Fruit fly (Drosophila melanogaster) whole organism, embryonic: Measurements from ENCODE around the gene Vha16-5.
A peak's percentile ranks its signal among the peaks of the same experiment; 100 is the strongest.

Experiments
- Antp ChIP-seq: fragments of 200-800 bp; sonication (Bioruptor generic); optimal IDR thresholded peaks from 3 replicates; lab custom pipeline; 2016; ENCODE audit warnings: missing biosample characterization, missing genetic modification characterization
- C15 ChIP-seq: fragments of 200-800 bp; sonication (Bioruptor generic); IDR thresholded peaks from 3 replicates; pipeline ENCODE4 v1.3.6; 2022; ENCODE audit warnings: missing biosample characterization, missing genetic modification characterization
- CG10321 ChIP-seq: fragments of 200-800 bp; sonication (Bioruptor generic); IDR thresholded peaks from 2 replicates; pipeline ENCODE4 v1.3.6; 2022; ENCODE audit warnings: missing biosample characterization, missing genetic modification characterization
- CG11085 ChIP-seq: fragments of 200-800 bp; sonication (Bioruptor generic); IDR thresholded peaks from 2 replicates; pipeline ENCODE4 v1.3.6; 2022; ENCODE audit warnings: missing biosample characterization, missing genetic modification characterization
- CG12219 ChIP-seq: fragments of 200-800 bp; sonication (Bioruptor generic); optimal IDR thresholded peaks from 3 replicates; lab custom pipeline; 2018; ENCODE audit warnings: missing biosample characterization, mild to moderate bottlenecking, missing genetic modification characterization
- CG13123 ChIP-seq: fragments of 200-800 bp; sonication (Bioruptor generic); optimal IDR thresholded peaks from 2 replicates; lab custom pipeline; 2016; ENCODE audit warnings: missing biosample characterization, missing genetic modification characterization
- CG43689 ChIP-seq: fragments of 200-800 bp; sonication (Bioruptor generic); IDR thresholded peaks from 2 replicates; pipeline ENCODE4 v1.3.6; 2022; ENCODE audit warnings: missing biosample characterization, missing genetic modification characterization
- CG4404 ChIP-seq: fragments of 200-800 bp; sonication (Bioruptor generic); IDR thresholded peaks from 2 replicates; pipeline ENCODE4 v1.3.6; 2022; ENCODE audit warnings: missing biosample characterization, missing genetic modification characterization
- CG5245 ChIP-seq: fragments of 200-800 bp; sonication (Bioruptor generic); optimal IDR thresholded peaks from 3 replicates; lab custom pipeline; 2016; ENCODE audit warnings: missing biosample characterization, missing genetic modification characterization
- CG6254 ChIP-seq: fragments of 200-800 bp; sonication (Bioruptor generic); optimal IDR thresholded peaks from 3 replicates; lab custom pipeline; 2017; ENCODE audit warnings: mild to moderate bottlenecking, missing biosample characterization, missing genetic modification reagents, missing genetic modification characterization
- CG6272 ChIP-seq: fragments of 200-800 bp; sonication (Bioruptor generic); IDR thresholded peaks from 2 replicates; pipeline ENCODE4 v1.3.6; 2022; ENCODE audit warnings: missing biosample characterization, missing genetic modification characterization
- CG6654 ChIP-seq: fragments of 200-800 bp; sonication (Bioruptor generic); optimal IDR thresholded peaks from 2 replicates; lab custom pipeline; 2017; ENCODE audit warnings: missing biosample characterization, mild to moderate bottlenecking, missing genetic modification characterization
- CG7372 ChIP-seq: fragments of 200-800 bp; sonication (Bioruptor generic); IDR thresholded peaks from 2 replicates; pipeline ENCODE4 v1.3.6; 2022; ENCODE audit warnings: missing biosample characterization, missing genetic modification characterization
- CG7839 ChIP-seq: fragments of 200-800 bp; sonication (Bioruptor generic); optimal IDR thresholded peaks from 3 replicates; lab custom pipeline; 2018; ENCODE audit warnings: missing biosample characterization, mild to moderate bottlenecking, missing genetic modification characterization, moderate library complexity
- CG7928 ChIP-seq: fragments of 200-800 bp; sonication (Bioruptor generic); optimal IDR thresholded peaks from 2 replicates; lab custom pipeline; 2017; ENCODE audit warnings: missing biosample characterization, mild to moderate bottlenecking, missing genetic modification characterization
- CG8924 ChIP-seq: fragments of 200-800 bp; optimal IDR thresholded peaks from 3 replicates; lab custom pipeline; 2019; ENCODE audit warnings: missing biosample characterization, mild to moderate bottlenecking, missing genetic modification characterization, moderate library complexity
- CoRest ChIP-seq: fragments of 200-800 bp; sonication (Bioruptor generic); optimal IDR thresholded peaks from 3 replicates; lab custom pipeline; 2018; ENCODE audit warnings: missing biosample characterization, mild to moderate bottlenecking, missing genetic modification characterization, moderate library complexity
- CrebB ChIP-seq: fragments of 200-800 bp; sonication (Bioruptor generic); optimal IDR thresholded peaks from 3 replicates; lab custom pipeline; 2018; ENCODE audit warnings: missing biosample characterization, mild to moderate bottlenecking, missing genetic modification characterization
- Dek ChIP-seq: fragments of 200-800 bp; sonication (Bioruptor generic); optimal IDR thresholded peaks from 3 replicates; lab custom pipeline; 2019; ENCODE audit warnings: missing biosample characterization, mild to moderate bottlenecking, missing genetic modification characterization, moderate library complexity
- Elba2 ChIP-seq: fragments of 200-800 bp; sonication (Bioruptor generic); optimal IDR thresholded peaks from 3 replicates; lab custom pipeline; 2016; ENCODE audit warnings: missing biosample characterization, missing genetic modification characterization
- Hmx ChIP-seq: fragments of 200-800 bp; sonication (Bioruptor generic); optimal IDR thresholded peaks from 2 replicates; lab custom pipeline; 2016; ENCODE audit warnings: missing biosample characterization, missing genetic modification characterization
- Mad ChIP-seq: fragments of 200-800 bp; sonication (Bioruptor generic); optimal IDR thresholded peaks from 2 replicates; lab custom pipeline; 2016; ENCODE audit warnings: missing biosample characterization, missing genetic modification characterization
- NFAT ChIP-seq: fragments of 200-800 bp; sonication (Bioruptor generic); IDR thresholded peaks from 2 replicates; pipeline ENCODE4 v1.3.6; 2022; ENCODE audit warnings: missing biosample characterization, missing genetic modification characterization
- Nf-YB ChIP-seq: fragments of 200-800 bp; sonication (Bioruptor generic); optimal IDR thresholded peaks from 3 replicates; lab custom pipeline; 2019; ENCODE audit warnings: missing biosample characterization, mild to moderate bottlenecking, missing genetic modification characterization, moderate library complexity
- NfI ChIP-seq: fragments of 200-800 bp; sonication (Bioruptor generic); optimal IDR thresholded peaks from 3 replicates; lab custom pipeline; 2018; ENCODE audit warnings: missing biosample characterization, mild to moderate bottlenecking, missing genetic modification characterization, moderate library complexity
- Sry-δ ChIP-seq: fragments of 200-800 bp; sonication (Bioruptor generic); optimal IDR thresholded peaks from 2 replicates; lab custom pipeline; 2016; ENCODE audit warnings: missing biosample characterization, missing genetic modification characterization
- YL-1 ChIP-seq: fragments of 200-800 bp; sonication (Bioruptor generic); optimal IDR thresholded peaks from 3 replicates; lab custom pipeline; 2017; ENCODE audit warnings: missing biosample characterization, mild to moderate bottlenecking, missing genetic modification characterization
- ab ChIP-seq: fragments of 200-800 bp; sonication (Bioruptor generic); optimal IDR thresholded peaks from 2 replicates; lab custom pipeline; 2016; ENCODE audit warnings: missing biosample characterization, missing genetic modification characterization
- ap ChIP-seq: fragments of 200-800 bp; sonication (Bioruptor generic); IDR thresholded peaks from 2 replicates; pipeline ENCODE4 v1.3.6; 2022; ENCODE audit warnings: missing biosample characterization, missing genetic modification characterization
- az2 ChIP-seq: fragments of 200-800 bp; sonication (Bioruptor generic); optimal IDR thresholded peaks from 3 replicates; lab custom pipeline; 2016; ENCODE audit warnings: missing biosample characterization, missing genetic modification characterization
- bbx ChIP-seq: fragments of 200-800 bp; sonication (Bioruptor generic); IDR thresholded peaks from 2 replicates; pipeline ENCODE4 v1.3.6; 2022; ENCODE audit warnings: missing biosample characterization, missing genetic modification characterization; ENCODE audit not compliant: partially characterized antibody
- br ChIP-seq: fragments of >200 bp; optimal IDR thresholded peaks from 2 replicates; lab custom pipeline; 2017
- caup ChIP-seq: fragments of 200-800 bp; sonication (Bioruptor generic); optimal IDR thresholded peaks from 3 replicates; lab custom pipeline; 2017; ENCODE audit warnings: missing biosample characterization, mild to moderate bottlenecking, missing genetic modification characterization, moderate library complexity; ENCODE audit not compliant: severe bottlenecking
- croc ChIP-seq: fragments of 200-800 bp; sonication (Bioruptor generic); conservative IDR thresholded peaks from 3 replicates; pipeline ENCODE4 v1.3.6; 2022; ENCODE audit warnings: missing biosample characterization, missing genetic modification characterization
- dimm ChIP-seq: fragments of 200-800 bp; sonication (Bioruptor generic); IDR thresholded peaks from 2 replicates; pipeline ENCODE4 v1.3.6; 2022; ENCODE audit warnings: missing biosample characterization, missing genetic modification characterization
- dysf ChIP-seq: fragments of 200-800 bp; sonication (Bioruptor generic); IDR thresholded peaks from 3 replicates; pipeline ENCODE4 v1.3.6; 2022; ENCODE audit warnings: missing biosample characterization, missing genetic modification characterization
- lab ChIP-seq: fragments of 200-800 bp; sonication (Bioruptor generic); optimal IDR thresholded peaks from 3 replicates; lab custom pipeline; 2017; ENCODE audit warnings: missing biosample characterization, missing genetic modification characterization, mild to moderate bottlenecking, moderate library complexity, missing genetic modification reagents
- mld ChIP-seq: fragments of 200-800 bp; sonication (Bioruptor generic); IDR thresholded peaks from 3 replicates; pipeline ENCODE4 v1.3.6; 2022; ENCODE audit warnings: missing biosample characterization, missing genetic modification characterization; ENCODE audit not compliant: partially characterized antibody
- odd ChIP-seq: fragments of 200-800 bp; sonication (Bioruptor generic); optimal IDR thresholded peaks from 2 replicates; lab custom pipeline; 2017; ENCODE audit warnings: missing biosample characterization, mild to moderate bottlenecking, missing genetic modification characterization
- onecut ChIP-seq: fragments of 200-800 bp; sonication (Bioruptor generic); IDR thresholded peaks from 2 replicates; pipeline ENCODE4 v1.3.6; 2022; ENCODE audit warnings: missing biosample characterization, missing genetic modification characterization
- pan ChIP-seq, 4 experiments: fragments of >200 bp in 3 of 4; fragments of 200-800 bp in 1 of 4; sonication (Bioruptor generic) in 1 of 4; optimal IDR thresholded peaks in 3 of 4; IDR thresholded peaks in 1 of 4; 2 replicates each; pipeline versions ENCODE4 v1.3.6 to Lab custom; 2017 to 2022; ENCODE audit warnings: missing biosample characterization in 2 of 4, missing genetic modification characterization in 2 of 4, mixed read lengths in 1 of 4
- pb ChIP-seq: fragments of 200-800 bp; sonication (Bioruptor generic); optimal IDR thresholded peaks from 3 replicates; lab custom pipeline; 2016; ENCODE audit warnings: missing biosample characterization, missing genetic modification characterization
- row ChIP-seq: fragments of 200-800 bp; sonication (Bioruptor generic); IDR thresholded peaks from 3 replicates; pipeline ENCODE4 v1.3.6; 2022; ENCODE audit warnings: missing biosample characterization, missing genetic modification characterization
- tll ChIP-seq, 2 experiments: fragments of 200-800 bp in 1 of 2; fragments of >200 bp in 1 of 2; sonication (Bioruptor generic) in 1 of 2; optimal IDR thresholded peaks; 2 replicates each; lab custom pipeline; 2017 to 2019; ENCODE audit warnings: missing biosample characterization in 2 of 2, missing genetic modification characterization in 2 of 2, mild to moderate bottlenecking in 1 of 2, moderate library complexity in 1 of 2
- tna ChIP-seq: fragments of 200-800 bp; sonication (Bioruptor generic); IDR thresholded peaks from 2 replicates; pipeline ENCODE4 v1.3.6; 2022; ENCODE audit warnings: missing biosample characterization, missing genetic modification characterization; ENCODE audit not compliant: partially characterized antibody
- vfl ChIP-seq: fragments of 200-800 bp; sonication (Bioruptor generic); optimal IDR thresholded peaks from 2 replicates; lab custom pipeline; 2016; ENCODE audit warnings: missing biosample characterization, missing genetic modification characterization
- vnd ChIP-seq: fragments of 200-800 bp; sonication (Bioruptor generic); IDR thresholded peaks from 3 replicates; pipeline ENCODE4 v1.3.6; 2022; ENCODE audit warnings: missing biosample characterization, missing genetic modification characterization; ENCODE audit not compliant: partially characterized antibody
- zfh1 ChIP-seq: fragments of 200-800 bp; sonication (Bioruptor generic); IDR thresholded peaks from 3 replicates; pipeline ENCODE4 v1.3.6; 2022; ENCODE audit warnings: missing biosample characterization, missing genetic modification characterization

The Vha16-5 gene

dm6 chr2L:10751879-10752620 lies 15.2 kb upstream of the Vha16-5 start (continued):
- TF ChIP-seq tna (GFP tag; lab: Robert Waterston, UW) (no peak), pb (GFP tag; lab: Kevin White, UChicago) (peak; percentile 72), onecut (peak; percentile 97), Hmx (no peak), ap (GFP tag; lab: Robert Waterston, UW) (peak; percentile 52; the same call in 1 of the 2 replicates), odd (GFP tag; lab: Kevin White, UChicago) (peak; percentile 90), Mad (GFP tag; lab: Kevin White, UChicago) (peak; percentile 78), CG6272 (no peak), CG5245 (GFP tag; lab: Kevin White, UChicago) (peak; percentile 84), NfI (GFP tag; lab: Kevin White, UChicago) (peak; percentile 55), Sry-δ (GFP tag; lab: Kevin White, UChicago) (peak; percentile 56), bbx (GFP tag; lab: Robert Waterston, UW) (no peak), CG10321 (GFP tag; lab: Robert Waterston, UW) (0 out of 2 replicates have a peak, but pooled peaks have one; percentile 57), CG11085 (GFP tag; lab: Robert Waterston, UW) (no peak), mld (GFP tag; lab: Robert Waterston, UW) (no peak), CG7372 (GFP tag; lab: Robert Waterston, UW) (peak; percentile 28; the same call in 1 of the 2 replicates), CG7928 (GFP tag; lab: Kevin White, UChicago) (peak; percentile 41), ab (GFP tag; lab: Kevin White, UChicago) (peak; percentile 18), YL-1 (GFP tag; lab: Kevin White, UChicago) (peak; percentile 95), dimm (GFP tag; lab: Robert Waterston, UW) (peak; percentile 47; the same call in 1 of the 2 replicates), C15 (GFP tag; lab: Robert Waterston, UW) (no peak), CG12219 (peak; percentile 79), vfl (GFP tag; lab: Kevin White, UChicago) (no peak), croc (GFP tag; lab: Robert Waterston, UW) (peak; percentile 71), vnd (GFP tag; lab: Robert Waterston, UW) (no peak), CG13123 (GFP tag; lab: Kevin White, UChicago) (peak; percentile 94), dysf (GFP tag; lab: Robert Waterston, UW) (peak; percentile 62; the same call in 2 of the 3 replicates), tll (GFP tag; optimal IDR thresholded peaks at IDR 0.05; lab: Kevin White, UChicago) (peak in 1 of 2 experiments; percentile 50), az2 (peak; percentile 49), CG8924 (tag; lab: Kevin White, UChicago) (peak; percentile 72), NFAT (GFP tag; lab: Robert Waterston, UW) (no peak), Dek (tag; lab: Kevin White, UChicago) (peak; percentile 48), row (peak; percentile 42; the same call in 1 of the 3 replicates), CoRest (tag; lab: Kevin White, UChicago) (peak; percentile 89), br (lab: Kevin White, UChicago) (no peak), CrebB (tag; lab: Kevin White, UChicago) (peak; percentile 87), Elba2 (no peak), zfh1 (GFP tag; lab: Robert Waterston, UW) (peak; percentile 95), caup (GFP tag; lab: Kevin White, UChicago) (peak; percentile 90), CG43689 (0 out of 2 replicates have a peak, but pooled peaks have one; percentile 36), CG4404 (GFP tag; lab: Robert Waterston, UW) (0 out of 2 replicates have a peak, but pooled peaks have one; percentile 33), pan (optimal IDR thresholded peaks at IDR 0.05; lab: Kevin White, UChicago) (no peak), pan (GFP tag; optimal IDR thresholded peaks at IDR 0.05 in 1 of 2, IDR thresholded peaks at IDR 0.05 in 1 of 2) (peak in 1 of 2 experiments; percentile 85), CG6654 (GFP tag; lab: Kevin White, UChicago) (peak; percentile 69), CG7839 (tag; lab: Kevin White, UChicago) (peak; percentile 65), CG6254 (GFP tag; lab: Kevin White, UChicago) (peak; percentile 89), lab (GFP tag; lab: Kevin White, UChicago) (peak; percentile 91), Nf-YB (GFP tag; lab: Kevin White, UChicago) (peak; percentile 69), Antp (peak; percentile 74)
